Fruit fly (Drosophila melanogaster) whole organism, embryonic: ENCODE data around the gene IleRS-m.

Experiments
- Atf3 ChIP-seq: fragments of 200-800 bp; sonication (Bioruptor generic); optimal IDR thresholded peaks from 3 replicates; lab custom pipeline; 2016; ENCODE audit warnings: missing biosample characterization, missing genetic modification characterization
- Bgb ChIP-seq: fragments of 200-800 bp; sonication (Bioruptor generic); IDR thresholded peaks from 2 replicates; pipeline ENCODE4 v1.3.6; 2022; ENCODE audit warnings: missing biosample characterization, missing genetic modification characterization; ENCODE audit not compliant: partially characterized antibody
- CG10979 ChIP-seq: fragments of 200-800 bp; sonication (Bioruptor generic); optimal IDR thresholded peaks from 2 replicates; lab custom pipeline; 2018; ENCODE audit warnings: missing biosample characterization, mild to moderate bottlenecking, missing genetic modification characterization, moderate library complexity
- CG12071 ChIP-seq: fragments of 200-800 bp; sonication (Bioruptor generic); optimal IDR thresholded peaks from 3 replicates; lab custom pipeline; 2018; ENCODE audit warnings: missing biosample characterization, mild to moderate bottlenecking, missing genetic modification characterization
- CG14441 ChIP-seq: fragments of 200-800 bp; sonication (Bioruptor generic); IDR thresholded peaks from 2 replicates; pipeline ENCODE4 v1.3.6; 2022; ENCODE audit warnings: missing biosample characterization, missing genetic modification characterization
- CG15269 ChIP-seq: fragments of 200-800 bp; sonication (Bioruptor generic); optimal IDR thresholded peaks from 2 replicates; lab custom pipeline; 2018; ENCODE audit warnings: missing biosample characterization, mild to moderate bottlenecking, missing genetic modification characterization, moderate library complexity
- CG15514 ChIP-seq: fragments of 200-800 bp; sonication (Bioruptor generic); optimal IDR thresholded peaks from 3 replicates; lab custom pipeline; 2017; ENCODE audit warnings: missing biosample characterization, missing genetic modification characterization, mild to moderate bottlenecking, moderate library complexity, missing genetic modification reagents
- CG16863 ChIP-seq: fragments of 200-800 bp; sonication (Bioruptor generic); optimal IDR thresholded peaks from 3 replicates; lab custom pipeline; 2016; ENCODE audit warnings: missing biosample characterization, missing genetic modification characterization
- CG17186 ChIP-seq: fragments of 200-800 bp; sonication (Bioruptor generic); optimal IDR thresholded peaks from 3 replicates; lab custom pipeline; 2017; ENCODE audit warnings: missing biosample characterization, missing genetic modification reagents, missing genetic modification characterization
- CG17361 ChIP-seq: fragments of 200-800 bp; sonication (Bioruptor generic); IDR thresholded peaks from 3 replicates; pipeline ENCODE4 v1.3.6; 2022; ENCODE audit warnings: missing biosample characterization, missing genetic modification characterization
- CG2116 ChIP-seq: fragments of 200-800 bp; sonication (Bioruptor generic); optimal IDR thresholded peaks from 3 replicates; lab custom pipeline; 2018; ENCODE audit warnings: missing biosample characterization, mild to moderate bottlenecking, missing genetic modification characterization
- CG34224 ChIP-seq: fragments of 200-800 bp; sonication (Bioruptor generic); IDR thresholded peaks from 3 replicates; pipeline ENCODE4 v1.3.6; 2022; ENCODE audit warnings: missing biosample characterization, missing genetic modification characterization; ENCODE audit not compliant: partially characterized antibody
- CG42726 ChIP-seq: fragments of 200-800 bp; sonication (Bioruptor generic); IDR thresholded peaks from 2 replicates; pipeline ENCODE4 v1.3.6; 2022; ENCODE audit warnings: missing biosample characterization, missing genetic modification characterization; ENCODE audit not compliant: partially characterized antibody
- CG7987 ChIP-seq: fragments of 200-800 bp; sonication (Bioruptor generic); optimal IDR thresholded peaks from 2 replicates; lab custom pipeline; 2018; ENCODE audit warnings: missing biosample characterization, mild to moderate bottlenecking, missing genetic modification characterization, moderate library complexity
- CG8388 ChIP-seq: fragments of 200-800 bp; sonication (Bioruptor generic); optimal IDR thresholded peaks from 2 replicates; lab custom pipeline; 2019; ENCODE audit warnings: missing biosample characterization, mild to moderate bottlenecking, missing genetic modification characterization, moderate library complexity
- CG8765 ChIP-seq: fragments of 200-800 bp; sonication (Bioruptor generic); IDR thresholded peaks from 2 replicates; pipeline ENCODE4 v1.3.6; 2022; ENCODE audit warnings: missing biosample characterization, missing genetic modification characterization
- CG8924 ChIP-seq: fragments of 200-800 bp; optimal IDR thresholded peaks from 3 replicates; lab custom pipeline; 2019; ENCODE audit warnings: missing biosample characterization, mild to moderate bottlenecking, missing genetic modification characterization, moderate library complexity
- CG9817 ChIP-seq: fragments of 200-800 bp; sonication (Bioruptor generic); optimal IDR thresholded peaks from 2 replicates; lab custom pipeline; 2018; ENCODE audit warnings: missing biosample characterization, mild to moderate bottlenecking, missing genetic modification characterization, moderate library complexity
- CG9876 ChIP-seq: fragments of 200-800 bp; sonication (Bioruptor generic); optimal IDR thresholded peaks from 2 replicates; lab custom pipeline; 2016; ENCODE audit warnings: missing biosample characterization, missing genetic modification characterization
- CkIIα-i1 ChIP-seq: fragments of 200-800 bp; sonication (Bioruptor generic); IDR thresholded peaks from 2 replicates; pipeline ENCODE4 v1.3.6; 2022; ENCODE audit warnings: missing biosample characterization, missing genetic modification characterization
- Dp ChIP-seq: fragments of 200-800 bp; sonication (Bioruptor generic); optimal IDR thresholded peaks from 2 replicates; lab custom pipeline; 2018; ENCODE audit warnings: missing biosample characterization, mild to moderate bottlenecking, missing genetic modification characterization, moderate library complexity
- Hey ChIP-seq: fragments of 200-800 bp; sonication (Bioruptor generic); optimal IDR thresholded peaks from 3 replicates; lab custom pipeline; 2018; ENCODE audit warnings: missing biosample characterization, mild to moderate bottlenecking, missing genetic modification characterization
- Scr ChIP-seq: fragments of 200-800 bp; sonication (Bioruptor generic); IDR thresholded peaks from 2 replicates; pipeline ENCODE4 v1.3.6; 2022; ENCODE audit warnings: missing biosample characterization, missing genetic modification characterization; ENCODE audit not compliant: partially characterized antibody
- Sry-δ ChIP-seq: fragments of 200-800 bp; sonication (Bioruptor generic); optimal IDR thresholded peaks from 2 replicates; lab custom pipeline; 2016; ENCODE audit warnings: missing biosample characterization, missing genetic modification characterization
- bcd ChIP-seq: fragments of 200-800 bp; sonication (Bioruptor generic); optimal IDR thresholded peaks from 2 replicates; lab custom pipeline; 2017; ENCODE audit warnings: missing biosample characterization, mild to moderate bottlenecking, missing genetic modification characterization
- bigmax ChIP-seq: fragments of 200-800 bp; sonication (Bioruptor generic); optimal IDR thresholded peaks from 2 replicates; lab custom pipeline; 2018; ENCODE audit warnings: missing biosample characterization, mild to moderate bottlenecking, missing genetic modification characterization
- bsh ChIP-seq, 2 experiments: fragments of 200-800 bp; sonication (Bioruptor generic); optimal IDR thresholded peaks; 2 replicates each; lab custom pipeline; 2017 to 2018; ENCODE audit warnings: mild to moderate bottlenecking in 2 of 2, missing biosample characterization in 2 of 2, missing genetic modification characterization in 2 of 2, moderate library complexity in 1 of 2
- cas ChIP-seq: fragments of 200-800 bp; sonication (Bioruptor generic); IDR thresholded peaks from 2 replicates; pipeline ENCODE4 v1.3.6; 2022; ENCODE audit warnings: missing biosample characterization, missing genetic modification characterization
- da ChIP-seq: fragments of 200-800 bp; sonication (Bioruptor generic); optimal IDR thresholded peaks from 2 replicates; lab custom pipeline; 2016; ENCODE audit warnings: missing biosample characterization, missing genetic modification characterization
- dimm ChIP-seq: fragments of 200-800 bp; sonication (Bioruptor generic); IDR thresholded peaks from 2 replicates; pipeline ENCODE4 v1.3.6; 2022; ENCODE audit warnings: missing biosample characterization, missing genetic modification characterization
- dysf ChIP-seq: fragments of 200-800 bp; sonication (Bioruptor generic); IDR thresholded peaks from 3 replicates; pipeline ENCODE4 v1.3.6; 2022; ENCODE audit warnings: missing biosample characterization, missing genetic modification characterization
- ems ChIP-seq: fragments of 200-800 bp; sonication (Bioruptor generic); optimal IDR thresholded peaks from 3 replicates; lab custom pipeline; 2016; ENCODE audit warnings: missing biosample characterization, missing genetic modification characterization
- exex ChIP-seq: fragments of 200-800 bp; sonication (Bioruptor generic); optimal IDR thresholded peaks from 4 replicates; lab custom pipeline; 2018; ENCODE audit warnings: missing biosample characterization, mild to moderate bottlenecking, missing genetic modification characterization, moderate library complexity
- hbn ChIP-seq: fragments of 200-800 bp; sonication (Bioruptor generic); IDR thresholded peaks from 2 replicates; pipeline ENCODE4 v1.3.6; 2022; ENCODE audit warnings: missing biosample characterization, missing genetic modification characterization; ENCODE audit not compliant: partially characterized antibody
- inv ChIP-seq: fragments of 200-800 bp; sonication (Bioruptor generic); IDR thresholded peaks from 2 replicates; pipeline ENCODE4 v1.3.6; 2022; ENCODE audit warnings: missing biosample characterization, missing genetic modification characterization; ENCODE audit not compliant: partially characterized antibody
- oc ChIP-seq: fragments of 200-800 bp; sonication (Bioruptor generic); optimal IDR thresholded peaks from 2 replicates; lab custom pipeline; 2018; ENCODE audit warnings: missing biosample characterization, mild to moderate bottlenecking, missing genetic modification characterization, moderate library complexity
- peb ChIP-seq: fragments of 200-800 bp; sonication (Bioruptor generic); IDR thresholded peaks from 2 replicates; pipeline ENCODE4 v1.3.6; 2022; ENCODE audit warnings: missing biosample characterization, missing genetic modification characterization
- phol ChIP-seq: fragments of 200-800 bp; sonication (Bioruptor generic); optimal IDR thresholded peaks from 3 replicates; lab custom pipeline; 2018; ENCODE audit warnings: missing biosample characterization, mild to moderate bottlenecking, missing genetic modification characterization, moderate library complexity
- prd ChIP-seq, 3 experiments: fragments of >200 bp in 2 of 3; fragments of 200-800 bp in 1 of 3; sonication (Bioruptor generic) in 1 of 3; optimal IDR thresholded peaks in 2 of 3; IDR thresholded peaks in 1 of 3; 2 replicates in 2 of 3; 3 replicates in 1 of 3; pipeline versions ENCODE4 v1.3.6 to Lab custom; 2017 to 2022; ENCODE audit warnings: missing biosample characterization in 1 of 3, missing genetic modification characterization in 1 of 3
- row ChIP-seq: fragments of 200-800 bp; sonication (Bioruptor generic); IDR thresholded peaks from 3 replicates; pipeline ENCODE4 v1.3.6; 2022; ENCODE audit warnings: missing biosample characterization, missing genetic modification characterization
- sens ChIP-seq: fragments of 200-800 bp; sonication (Bioruptor generic); peaks from one replicate; lab custom pipeline; 2016; ENCODE audit warnings: missing biosample characterization, missing genetic modification characterization
- shn ChIP-seq: fragments of 200-800 bp; sonication (Bioruptor generic); optimal IDR thresholded peaks from 3 replicates; lab custom pipeline; 2016; ENCODE audit warnings: missing biosample characterization, missing genetic modification characterization
- stwl ChIP-seq: fragments of 200-800 bp; sonication (Bioruptor generic); optimal IDR thresholded peaks from 3 replicates; lab custom pipeline; 2018; ENCODE audit warnings: missing biosample characterization, mild to moderate bottlenecking, missing genetic modification characterization, moderate library complexity
- tap ChIP-seq: fragments of 200-800 bp; optimal IDR thresholded peaks from 3 replicates; lab custom pipeline; 2019; ENCODE audit warnings: missing biosample characterization, mild to moderate bottlenecking, missing genetic modification characterization, moderate library complexity
- tna ChIP-seq: fragments of 200-800 bp; sonication (Bioruptor generic); IDR thresholded peaks from 2 replicates; pipeline ENCODE4 v1.3.6; 2022; ENCODE audit warnings: missing biosample characterization, missing genetic modification characterization; ENCODE audit not compliant: partially characterized antibody
- trem ChIP-seq: fragments of 200-800 bp; optimal IDR thresholded peaks from 3 replicates; lab custom pipeline; 2019; ENCODE audit warnings: missing biosample characterization, mild to moderate bottlenecking, missing genetic modification characterization, moderate library complexity
- unc-4 ChIP-seq: fragments of 200-800 bp; sonication (Bioruptor generic); IDR thresholded peaks from 2 replicates; pipeline ENCODE4 v1.3.6; 2022; ENCODE audit warnings: missing biosample characterization, missing genetic modification characterization; ENCODE audit not compliant: partially characterized antibody
- vfl ChIP-seq: fragments of 200-800 bp; sonication (Bioruptor generic); optimal IDR thresholded peaks from 2 replicates; lab custom pipeline; 2016; ENCODE audit warnings: missing biosample characterization, missing genetic modification characterization
- zen2 ChIP-seq: fragments of 200-800 bp; sonication (Bioruptor generic); IDR thresholded peaks from 3 replicates; pipeline ENCODE4 v1.3.6; 2022; ENCODE audit warnings: missing biosample characterization, missing genetic modification characterization; ENCODE audit not compliant: partially characterized antibody

Gene IleRS-m

dm6 chr3L:16050887-16051258 lies 49.2 kb upstream of the IleRS-m start, which contains the start of gene Diap1 (continued):
- peak; percentile 96 for TF ChIP-seq CG15514
- TF ChIP-seq cas (GFP tag; lab: Robert Waterston, UW) = no peak
- TF ChIP-seq stwl (tag; lab: Kevin White, UChicago) = peak; percentile 93
- TF ChIP-seq sens (GFP tag; lab: Kevin White, UChicago) = peak; percentile 87
- no peak for TF ChIP-seq bsh (GFP tag; optimal IDR thresholded peaks at IDR 0.05; lab: Kevin White, UChicago)
- no peak for TF ChIP-seq vfl (GFP tag; lab: Kevin White, UChicago)
- TF ChIP-seq CG8765 = no peak
- TF ChIP-seq CG8388 (GFP tag; lab: Kevin White, UChicago) = no peak
- peak; percentile 34 for TF ChIP-seq CG7987 (GFP tag; lab: Kevin White, UChicago)
- peak; percentile 90 for TF ChIP-seq Sry-δ (GFP tag; lab: Kevin White, UChicago)
- peak; percentile 88 for TF ChIP-seq unc-4 (GFP tag; lab: Robert Waterston, UW)
- no peak for TF ChIP-seq shn (GFP tag; lab: Kevin White, UChicago)
- TF ChIP-seq CG34224 (GFP tag; lab: Robert Waterston, UW) = peak; percentile 80
- TF ChIP-seq Bgb (GFP tag; lab: Robert Waterston, UW) = peak; percentile 95
- TF ChIP-seq bigmax (GFP tag; lab: Kevin White, UChicago) = no peak
- peak; percentile 91 for TF ChIP-seq CG42726 (GFP tag; lab: Robert Waterston, UW)
- TF ChIP-seq CG12071 = no peak
- TF ChIP-seq Dp (GFP tag; lab: Kevin White, UChicago) = peak; percentile 85
- TF ChIP-seq CG14441 = no peak; the same call in 1 of the 2 replicates
- peak; percentile 95 for TF ChIP-seq CG2116
- peak; percentile 41 for TF ChIP-seq CG17186
- TF ChIP-seq CG9817 (tag; lab: Kevin White, UChicago) = peak; percentile 17
- peak; percentile 78 for TF ChIP-seq tna
- TF ChIP-seq Scr (GFP tag; lab: Robert Waterston, UW) = peak; percentile 86
- no peak for TF ChIP-seq dysf (GFP tag; lab: Robert Waterston, UW)
- no peak for TF ChIP-seq prd (optimal IDR thresholded peaks at IDR 0.05; lab: Kevin White, UChicago)
- TF ChIP-seq prd (GFP tag; IDR thresholded peaks at IDR 0.05; lab: Robert Waterston, UW) = 0 out of 3 replicates have a peak, but pooled peaks have one; percentile 17
- no peak for TF ChIP-seq Atf3 (GFP tag; lab: Kevin White, UChicago)
- no peak for TF ChIP-seq da (GFP tag; lab: Kevin White, UChicago)
- TF ChIP-seq CG16863 (GFP tag; lab: Kevin White, UChicago) = no peak
- TF ChIP-seq CG8924 (tag; lab: Kevin White, UChicago) = no peak
- TF ChIP-seq ems (GFP tag; lab: Kevin White, UChicago) = no peak
- TF ChIP-seq inv (GFP tag; lab: Robert Waterston, UW) = peak; percentile 84
- TF ChIP-seq phol = peak; percentile 40
- no peak for TF ChIP-seq dimm
- peak; percentile 91; the same call in 2 of the 3 replicates for TF ChIP-seq zen2
- TF ChIP-seq CkIIα-i1 (GFP tag; lab: Robert Waterston, UW) = no peak
- no peak for TF ChIP-seq CG9876 (GFP tag; lab: Kevin White, UChicago)
- no peak for TF ChIP-seq CG17361 (GFP tag; lab: Robert Waterston, UW)
- TF ChIP-seq CG10979 (tag; lab: Kevin White, UChicago) = no peak
- no peak for TF ChIP-seq exex (tag; lab: Kevin White, UChicago)
- peak; percentile 82 for TF ChIP-seq hbn (GFP tag; lab: Robert Waterston, UW)
- TF ChIP-seq CG15269 (tag; lab: Kevin White, UChicago) = no peak
- TF ChIP-seq tap (tag; lab: Kevin White, UChicago) = no peak
- TF ChIP-seq row (GFP tag; lab: Robert Waterston, UW) = 0 out of 3 replicates have a peak, but pooled peaks have one; percentile 36
- no peak for TF ChIP-seq Hey
- no peak for TF ChIP-seq oc (tag; lab: Kevin White, UChicago)
- no peak for TF ChIP-seq bcd
- TF ChIP-seq peb = no peak
- TF ChIP-seq trem (tag; lab: Kevin White, UChicago) = peak; percentile 76
